Fruit fly (Drosophila melanogaster): ENCODE data around the gene CG33922.
A peak's percentile ranks its signal among the peaks of the same experiment; 100 is the strongest.

CG33922 gene

dm6 chr2L:1387811-1388210 lies 43.8 kb upstream of the CG33922 start (continued):
- TF ChIP-seq Blimp-1 (GFP tag; optimal IDR thresholded peaks at IDR 0.05) (no peak), Eip78C (GFP tag) (peak; percentile 85), lz (GFP tag; optimal IDR thresholded peaks at IDR 0.05) (peak; percentile 9), CG3919 (GFP tag; optimal IDR thresholded peaks at IDR 0.05) (peak; percentile 63), dsx (GFP tag; optimal IDR thresholded peaks at IDR 0.05; ENCODE audit: poor library complexity, severe bottlenecking) (peak; percentile 35), CG6163 (GFP tag; IDR thresholded peaks at IDR 0.05) (peak; percentile 64; the same call in 2 of the 3 replicates), CG6276 (GFP tag; optimal IDR thresholded peaks at IDR 0.05) (peak; percentile 34), CG6808 (GFP tag; optimal IDR thresholded peaks at IDR 0.05) (peak; percentile 38), CG11294 (GFP tag; IDR thresholded peaks at IDR 0.05) (no peak), Smox (GFP tag; optimal IDR thresholded peaks at IDR 0.05) (no peak), eg (GFP tag; IDR thresholded peaks at IDR 0.05) (peak; percentile 40; the same call in 1 of the 3 replicates), Gug (GFP tag; IDR thresholded peaks at IDR 0.05) (peak; percentile 22; the same call in 1 of the 2 replicates), Hr4 (GFP tag; optimal IDR thresholded peaks at IDR 0.05) (peak; percentile 20), CG11762 (GFP tag; optimal IDR thresholded peaks at IDR 0.05; ENCODE audit: insufficient read depth) (no peak), CG6792 (GFP tag; optimal IDR thresholded peaks at IDR 0.05) (peak; percentile 17), CG6854 (GFP tag; optimal IDR thresholded peaks at IDR 0.05) (no peak), OdsH (GFP tag; optimal IDR thresholded peaks at IDR 0.05) (peak; percentile 47), CG8632 (GFP tag; optimal IDR thresholded peaks at IDR 0.05) (no peak), Eip93F (GFP tag; optimal IDR thresholded peaks at IDR 0.05) (no peak), Sox15 (GFP tag; optimal IDR thresholded peaks at IDR 0.05) (peak; percentile 12), CG34406 (GFP tag; optimal IDR thresholded peaks at IDR 0.05) (no peak), fd59A (GFP tag; optimal IDR thresholded peaks at IDR 0.05) (no peak), Sox14 (GFP tag; optimal IDR thresholded peaks at IDR 0.05) (peak; percentile 37), CG9139 (GFP tag; optimal IDR thresholded peaks at IDR 0.05) (no peak), CG8319 (GFP tag; optimal IDR thresholded peaks at IDR 0.05) (no peak), Ets21C (GFP tag; optimal IDR thresholded peaks at IDR 0.05) (no peak), cyc (GFP tag; optimal IDR thresholded peaks at IDR 0.05) (peak; percentile 25), CG7368 (GFP tag; optimal IDR thresholded peaks at IDR 0.05) (no peak), spab (GFP tag; optimal IDR thresholded peaks at IDR 0.05) (peak; percentile 41), fkh (GFP tag; optimal IDR thresholded peaks at IDR 0.05) (no peak), topi (GFP tag; optimal IDR thresholded peaks at IDR 0.05) (no peak), CG15336 (GFP tag; IDR thresholded peaks at IDR 0.05) (peak; percentile 56; the same call in 1 of the 2 replicates), Ets96B (tag; optimal IDR thresholded peaks at IDR 0.05) (peak; percentile 64), esn (GFP tag; optimal IDR thresholded peaks at IDR 0.05) (peak; percentile 25), CG1621 (tag; optimal IDR thresholded peaks at IDR 0.05) (peak; percentile 24), net (GFP tag; optimal IDR thresholded peaks at IDR 0.05) (peak; percentile 21)

- no peak for TF ChIP-seq CG3919 (GFP tag; optimal IDR thresholded peaks at IDR 0.05)
- no peak for TF ChIP-seq topi (GFP tag; optimal IDR thresholded peaks at IDR 0.05)
- TF ChIP-seq CG32006 (GFP tag; optimal IDR thresholded peaks at IDR 0.05) = peak; percentile 18
- TF ChIP-seq Hr4 (GFP tag; optimal IDR thresholded peaks at IDR 0.05) = no peak
- no peak for TF ChIP-seq CG10669 (GFP tag; optimal IDR thresholded peaks at IDR 0.05)
- TF ChIP-seq dsx (GFP tag; optimal IDR thresholded peaks at IDR 0.05; ENCODE audit: poor library complexity, severe bottlenecking) = no peak
- TF ChIP-seq CG6163 (GFP tag; IDR thresholded peaks at IDR 0.05) = no peak
- no peak for TF ChIP-seq acj6 (GFP tag; optimal IDR thresholded peaks at IDR 0.05)
- no peak for TF ChIP-seq CG31627 (GFP tag; optimal IDR thresholded peaks at IDR 0.05)
- TF ChIP-seq Smox (GFP tag; optimal IDR thresholded peaks at IDR 0.05) = no peak
- no peak for TF ChIP-seq CG34406 (GFP tag; optimal IDR thresholded peaks at IDR 0.05)
- TF ChIP-seq CG9139 (GFP tag; optimal IDR thresholded peaks at IDR 0.05) = no peak
- TF ChIP-seq Eip75B (GFP tag; optimal IDR thresholded peaks at IDR 0.05) = no peak
- TF ChIP-seq Sox102F (GFP tag; optimal IDR thresholded peaks at IDR 0.05) = no peak
- TF ChIP-seq salr (GFP tag; optimal IDR thresholded peaks at IDR 0.05) = no peak
- peak; percentile 0 for TF ChIP-seq OdsH (GFP tag; optimal IDR thresholded peaks at IDR 0.05)
- 0 out of 2 replicates have a peak, but pooled peaks have one; percentile 7 for TF ChIP-seq CG15336 (GFP tag; IDR thresholded peaks at IDR 0.05)
- no peak for TF ChIP-seq CG6792 (GFP tag; optimal IDR thresholded peaks at IDR 0.05)
- no peak for TF ChIP-seq CG8119 (GFP tag; IDR thresholded peaks at IDR 0.05)
- no peak for TF ChIP-seq fd59A (GFP tag; optimal IDR thresholded peaks at IDR 0.05)
- no peak for TF ChIP-seq CG8319 (GFP tag; optimal IDR thresholded peaks at IDR 0.05)
- peak; percentile 60 for TF ChIP-seq Eip78C (GFP tag)
- TF ChIP-seq spab (GFP tag; optimal IDR thresholded peaks at IDR 0.05) = no peak
- no peak for TF ChIP-seq Sox14 (GFP tag; optimal IDR thresholded peaks at IDR 0.05)
Observed at dm6 chr2L:1386512-1386911, 42.5 kb upstream of the CG33922 start.
